Fruit fly (Drosophila melanogaster) whole organism, prepupa: ENCODE results near the gene CG13084.

Source experiments
- Blimp-1 ChIP-seq: fragments of 200-800 bp; sonication (Bioruptor generic); optimal IDR thresholded peaks from 3 replicates; lab custom pipeline; 2017; ENCODE audit warnings: missing biosample characterization, missing genetic modification characterization, mild to moderate bottlenecking, moderate library complexity, missing genetic modification reagents
- CG10631 ChIP-seq: fragments of 200-800 bp; sonication (Bioruptor generic); optimal IDR thresholded peaks from 2 replicates; lab custom pipeline; 2016; ENCODE audit warnings: missing biosample characterization, missing genetic modification characterization
- CG15336 ChIP-seq: fragments of 200-800 bp; sonication (Bioruptor generic); IDR thresholded peaks from 2 replicates; pipeline ENCODE4 v1.3.6; 2022; ENCODE audit warnings: missing biosample characterization, missing genetic modification characterization
- CG3032 ChIP-seq: fragments of 200-800 bp; optimal IDR thresholded peaks from 2 replicates; lab custom pipeline; 2019; ENCODE audit warnings: missing biosample characterization, mild to moderate bottlenecking, missing genetic modification characterization, moderate library complexity
- CG32006 ChIP-seq: fragments of 200-800 bp; sonication (Bioruptor generic); optimal IDR thresholded peaks from 3 replicates; lab custom pipeline; 2017; ENCODE audit warnings: missing biosample characterization, mild to moderate bottlenecking, missing genetic modification characterization
- CG3919 ChIP-seq: fragments of 200-800 bp; sonication (Bioruptor generic); optimal IDR thresholded peaks from 3 replicates; lab custom pipeline; 2016; ENCODE audit warnings: missing biosample characterization, missing genetic modification characterization
- CG4318 ChIP-seq: fragments of 200-800 bp; sonication (Bioruptor generic); optimal IDR thresholded peaks from 3 replicates; lab custom pipeline; 2017; ENCODE audit warnings: missing biosample characterization, mild to moderate bottlenecking, missing genetic modification characterization
- CG6163 ChIP-seq: fragments of 200-800 bp; sonication (Bioruptor generic); IDR thresholded peaks from 3 replicates; pipeline ENCODE4 v1.3.6; 2022; ENCODE audit warnings: missing biosample characterization, missing genetic modification characterization
- CG6276 ChIP-seq: fragments of 200-800 bp; sonication (Bioruptor generic); optimal IDR thresholded peaks from 2 replicates; lab custom pipeline; 2017; ENCODE audit warnings: missing biosample characterization, mild to moderate bottlenecking, missing genetic modification characterization
- CG8119 ChIP-seq: fragments of 200-800 bp; sonication (Bioruptor generic); IDR thresholded peaks from 3 replicates; pipeline ENCODE4 v1.3.6; 2022; ENCODE audit warnings: missing biosample characterization, missing genetic modification characterization
- CG8319 ChIP-seq: fragments of 200-800 bp; sonication (Bioruptor generic); optimal IDR thresholded peaks from 3 replicates; lab custom pipeline; 2016; ENCODE audit warnings: missing biosample characterization, missing genetic modification characterization
- CG8632 ChIP-seq: fragments of 200-800 bp; sonication (Bioruptor generic); optimal IDR thresholded peaks from 3 replicates; lab custom pipeline; 2016; ENCODE audit warnings: missing biosample characterization, missing genetic modification characterization
- Eip78C ChIP-seq: fragments of 200-800 bp; sonication (Bioruptor generic); peaks from one replicate; lab custom pipeline; 2016; ENCODE audit warnings: missing biosample characterization, missing genetic modification characterization
- Eip93F ChIP-seq: fragments of 200-800 bp; sonication (Bioruptor generic); optimal IDR thresholded peaks from 2 replicates; lab custom pipeline; 2016; ENCODE audit warnings: missing biosample characterization, mild to moderate bottlenecking, missing genetic modification characterization
- Ets96B ChIP-seq: fragments of 200-800 bp; optimal IDR thresholded peaks from 2 replicates; lab custom pipeline; 2019; ENCODE audit warnings: missing biosample characterization, mild to moderate bottlenecking, missing genetic modification characterization, moderate library complexity
- Hr4 ChIP-seq: fragments of 200-800 bp; sonication (Bioruptor generic); optimal IDR thresholded peaks from 3 replicates; lab custom pipeline; 2016; ENCODE audit warnings: missing biosample characterization, missing genetic modification characterization
- Lpt ChIP-seq: fragments of 200-800 bp; sonication (Bioruptor generic); optimal IDR thresholded peaks from 3 replicates; lab custom pipeline; 2016; ENCODE audit warnings: missing biosample characterization, missing genetic modification characterization
- Met ChIP-seq: fragments of 200-800 bp; sonication (Bioruptor generic); optimal IDR thresholded peaks from 3 replicates; lab custom pipeline; 2016; ENCODE audit warnings: missing biosample characterization, missing genetic modification characterization
- OdsH ChIP-seq: fragments of 200-800 bp; sonication (Bioruptor generic); optimal IDR thresholded peaks from 3 replicates; lab custom pipeline; 2016; ENCODE audit warnings: missing biosample characterization, missing genetic modification characterization
- Sox102F ChIP-seq: fragments of 200-800 bp; sonication (Bioruptor generic); optimal IDR thresholded peaks from 2 replicates; lab custom pipeline; 2016; ENCODE audit warnings: missing biosample characterization, mild to moderate bottlenecking, missing genetic modification characterization
- Sox14 ChIP-seq: fragments of 200-800 bp; sonication (Bioruptor generic); optimal IDR thresholded peaks from 3 replicates; lab custom pipeline; 2016; ENCODE audit warnings: missing biosample characterization, missing genetic modification characterization
- Sox15 ChIP-seq: fragments of 200-800 bp; sonication (Bioruptor generic); optimal IDR thresholded peaks from 3 replicates; lab custom pipeline; 2016; ENCODE audit warnings: missing biosample characterization, missing genetic modification characterization
- achi ChIP-seq: fragments of 200-800 bp; sonication (Bioruptor generic); optimal IDR thresholded peaks from 3 replicates; lab custom pipeline; 2016; ENCODE audit warnings: missing biosample characterization, missing genetic modification characterization
- dac ChIP-seq: fragments of 200-800 bp; sonication (Bioruptor generic); optimal IDR thresholded peaks from 2 replicates; lab custom pipeline; 2017; ENCODE audit warnings: missing biosample characterization, mild to moderate bottlenecking, missing genetic modification characterization
- esn ChIP-seq: fragments of 200-800 bp; sonication (Bioruptor generic); optimal IDR thresholded peaks from 2 replicates; lab custom pipeline; 2016; ENCODE audit warnings: missing biosample characterization, mild to moderate bottlenecking, missing genetic modification characterization, moderate library complexity
- pdm3 ChIP-seq: fragments of 200-800 bp; sonication (Bioruptor generic); optimal IDR thresholded peaks from 3 replicates; lab custom pipeline; 2016; ENCODE audit warnings: missing biosample characterization, missing genetic modification characterization
- salr ChIP-seq, 2 experiments: fragments of 200-800 bp; sonication (Bioruptor generic); optimal IDR thresholded peaks; 3 replicates each; lab custom pipeline; 2016 to 2018; ENCODE audit warnings: missing biosample characterization in 2 of 2, missing genetic modification characterization in 2 of 2, mild to moderate bottlenecking in 1 of 2
- spab ChIP-seq: fragments of 200-800 bp; sonication (Bioruptor generic); optimal IDR thresholded peaks from 2 replicates; lab custom pipeline; 2017; ENCODE audit warnings: missing biosample characterization, mild to moderate bottlenecking, missing genetic modification characterization, missing genetic modification reagents
- svp ChIP-seq: fragments of 200-800 bp; sonication (Bioruptor generic); peaks from one replicate; lab custom pipeline; 2016; ENCODE audit warnings: missing biosample characterization, missing genetic modification characterization
- vri ChIP-seq: fragments of 200-800 bp; sonication (Bioruptor generic); optimal IDR thresholded peaks from 3 replicates; lab custom pipeline; 2016; ENCODE audit warnings: missing biosample characterization, mild to moderate bottlenecking, missing genetic modification characterization

The CG13084 gene

dm6 chr2L:19459404-19459803 is 25.3 kb upstream of the CG13084 start:
- peak; percentile 5 for TF ChIP-seq svp (GFP tag; lab: Kevin White, UChicago)
- no peak for TF ChIP-seq CG3919

- no peak for TF ChIP-seq Sox14 (GFP tag; lab: Kevin White, UChicago)
- TF ChIP-seq Met = no peak
- no peak for TF ChIP-seq dac (GFP tag; lab: Kevin White, UChicago)
- no peak for TF ChIP-seq Lpt (GFP tag; lab: Kevin White, UChicago)
- TF ChIP-seq spab (GFP tag; lab: Kevin White, UChicago) = no peak
- no peak for TF ChIP-seq OdsH (GFP tag; lab: Kevin White, UChicago)
- TF ChIP-seq CG10631 (GFP tag; lab: Kevin White, UChicago) = no peak
- TF ChIP-seq CG8119 (GFP tag; lab: Robert Waterston, UW) = no peak
- no peak for TF ChIP-seq esn (GFP tag; lab: Kevin White, UChicago)
- TF ChIP-seq pdm3 (GFP tag; lab: Kevin White, UChicago) = no peak
- TF ChIP-seq Blimp-1 (GFP tag; lab: Kevin White, UChicago) = no peak
- no peak for TF ChIP-seq achi (GFP tag; lab: Kevin White, UChicago)
- no peak for TF ChIP-seq CG8319 (GFP tag; lab: Kevin White, UChicago)
- no peak for TF ChIP-seq CG8632 (GFP tag; lab: Kevin White, UChicago)
Observed at dm6 chr2L:19462898-19463297, 21.8 kb upstream of the CG13084 start.

dm6 chr2L:19463405-19463804 is 21.3 kb upstream of the CG13084 start:
- TF ChIP-seq Eip78C (GFP tag; lab: Kevin White, UChicago) (peak; percentile 84), CG8319 (GFP tag; lab: Kevin White, UChicago) (no peak), salr (GFP tag; optimal IDR thresholded peaks at IDR 0.05; lab: Kevin White, UChicago) (peak in 1 of 2 experiments; percentile 36), OdsH (GFP tag; lab: Kevin White, UChicago) (peak; percentile 17), Eip93F (GFP tag; lab: Kevin White, UChicago) (no peak), pdm3 (GFP tag; lab: Kevin White, UChicago) (peak; percentile 1), CG32006 (GFP tag; lab: Kevin White, UChicago) (peak; percentile 75), Ets96B (tag; lab: Kevin White, UChicago) (no peak), spab (GFP tag; lab: Kevin White, UChicago) (peak; percentile 0), svp (GFP tag; lab: Kevin White, UChicago) (peak; percentile 48), Hr4 (GFP tag; lab: Kevin White, UChicago) (peak; percentile 9), CG10631 (GFP tag; lab: Kevin White, UChicago) (peak; percentile 24), CG6276 (GFP tag; lab: Kevin White, UChicago) (peak; percentile 52), CG4318 (GFP tag; lab: Kevin White, UChicago) (peak; percentile 58), Sox102F (GFP tag; lab: Kevin White, UChicago) (no peak), CG3032 (tag; lab: Kevin White, UChicago) (peak; percentile 10), Sox15 (no peak), CG3919 (peak; percentile 9), Lpt (GFP tag; lab: Kevin White, UChicago) (no peak), Sox14 (GFP tag; lab: Kevin White, UChicago) (peak; percentile 0)

- TF ChIP-seq Eip78C (GFP tag; lab: Kevin White, UChicago) (peak; percentile 12), CG6163 (GFP tag; lab: Robert Waterston, UW) (0 out of 3 replicates have a peak, but pooled peaks have one; percentile 22), svp (GFP tag; lab: Kevin White, UChicago) (peak; percentile 60), CG15336 (GFP tag; lab: Robert Waterston, UW) (no peak), Ets96B (tag; lab: Kevin White, UChicago) (no peak)
- TF ChIP-seq, all 60 proteins: peak for 3
Observed at dm6 chr2L:19463824-19464317, 20.9 kb upstream of the CG13084 start, which contains the start of gene tj. Gene tj (plus strand): TSS chr2L:19464267.

- TF ChIP-seq vri = peak; percentile 34
- no peak for TF ChIP-seq spab (GFP tag; lab: Kevin White, UChicago)
- TF ChIP-seq svp (GFP tag; lab: Kevin White, UChicago) = peak; percentile 99
- TF ChIP-seq, all 60 proteins: peak for 2
Observed at dm6 chr2L:19469090-19469489, 15.6 kb upstream of the CG13084 start.
